Worm (Caenorhabditis elegans) whole organism, L4 larva: ENCODE results near the gene F59A6.4.

Source experiments
- F10B5.3 ChIP-seq: sonication (generic microtip); optimal IDR thresholded peaks from 2 replicates; lab custom pipeline; 2016; ENCODE audit warnings: mild to moderate bottlenecking, missing genetic modification characterization, missing compliant biosample characterization
- F37D6.2 ChIP-seq: sonication (generic microtip); optimal IDR thresholded peaks from 2 replicates; lab custom pipeline; 2016; ENCODE audit warnings: mild to moderate bottlenecking, missing genetic modification characterization, missing compliant biosample characterization
- F49E8.2 ChIP-seq: sonication (generic microtip); optimal IDR thresholded peaks from 2 replicates; lab custom pipeline; 2016; ENCODE audit warnings: missing compliant biosample characterization, mild to moderate bottlenecking, missing genetic modification characterization, borderline replicate concordance
- T26A8.4 ChIP-seq: fragments of 200-800 bp; sonication (Bioruptor generic); IDR thresholded peaks from 2 replicates; pipeline ENCODE4 v1.3.6; 2022; ENCODE audit warnings: missing genetic modification characterization, missing compliant biosample characterization
- aly-2 ChIP-seq: sonication (generic microtip); optimal IDR thresholded peaks from 2 replicates; lab custom pipeline; 2018; ENCODE audit warnings: missing biosample characterization, missing genetic modification characterization
- attf-4 ChIP-seq: sonication (generic microtip); optimal IDR thresholded peaks from 3 replicates; lab custom pipeline; 2017; ENCODE audit warnings: missing biosample characterization, missing genetic modification characterization
- ceh-20 ChIP-seq: fragments of 200-800 bp; sonication (Bioruptor generic); IDR thresholded peaks from 2 replicates; pipeline ENCODE4 v1.3.6; 2022; ENCODE audit warnings: missing genetic modification reagents, missing genetic modification characterization, missing compliant biosample characterization
- ceh-62 ChIP-seq: sonication (generic microtip); optimal IDR thresholded peaks from 2 replicates; lab custom pipeline; 2017; ENCODE audit warnings: missing biosample characterization, missing genetic modification characterization
- cey-2 ChIP-seq: sonication (generic microtip); optimal IDR thresholded peaks from 3 replicates; lab custom pipeline; 2017; ENCODE audit warnings: missing genetic modification characterization, mild to moderate bottlenecking, missing compliant biosample characterization, antibody characterized with exemption, borderline replicate concordance; ENCODE audit not compliant: insufficient read depth
- ctbp-1 ChIP-seq: fragments of 200-800 bp; sonication (Bioruptor generic); IDR thresholded peaks from 2 replicates; pipeline ENCODE4 v1.3.6; 2022; ENCODE audit warnings: missing genetic modification reagents, missing genetic modification characterization, missing compliant biosample characterization
- daf-16 ChIP-seq, 3 experiments: sonication (generic microtip); optimal IDR thresholded peaks; 2 replicates each; lab custom pipeline; 2016 to 2017; ENCODE audit warnings: missing genetic modification characterization in 3 of 3, missing genetic modification reagents in 3 of 3, mild to moderate bottlenecking in 2 of 3, missing compliant biosample characterization in 2 of 3, missing biosample characterization in 1 of 3, moderate library complexity in 1 of 3
- daf-8 ChIP-seq: fragments of 200-800 bp; sonication (Bioruptor generic); IDR thresholded peaks from 2 replicates; pipeline ENCODE4 v1.3.6; 2022; ENCODE audit warnings: missing genetic modification characterization, missing compliant biosample characterization
- dmd-6 ChIP-seq: fragments of 200-800 bp; sonication (Bioruptor generic); IDR thresholded peaks from 2 replicates; pipeline ENCODE4 v1.3.6; 2022; ENCODE audit warnings: missing genetic modification reagents, missing genetic modification characterization, missing compliant biosample characterization
- dmd-8 ChIP-seq: fragments of 200-800 bp; sonication (Bioruptor generic); IDR thresholded peaks from 2 replicates; pipeline ENCODE4 v1.3.6; 2022; ENCODE audit warnings: missing genetic modification characterization, missing compliant biosample characterization
- duxl-1 ChIP-seq: sonication (generic microtip); optimal IDR thresholded peaks from 2 replicates; lab custom pipeline; 2016; ENCODE audit warnings: mild to moderate bottlenecking, missing genetic modification characterization, moderate library complexity, missing compliant biosample characterization; ENCODE audit not compliant: poor library complexity
- dve-1 ChIP-seq: sonication (generic microtip); optimal IDR thresholded peaks from 2 replicates; lab custom pipeline; 2017; ENCODE audit warnings: antibody characterized with exemption, mild to moderate bottlenecking, missing genetic modification characterization, missing compliant biosample characterization; ENCODE audit not compliant: insufficient read depth
- hlh-11 ChIP-seq: fragments of 200-800 bp; sonication (Bioruptor generic); optimal IDR thresholded peaks from 2 replicates; lab custom pipeline; 2018; ENCODE audit warnings: mild to moderate bottlenecking, missing genetic modification characterization, missing compliant biosample characterization
- lim-7 ChIP-seq: fragments of 200-800 bp; sonication (Bioruptor generic); IDR thresholded peaks from 2 replicates; pipeline ENCODE4 v1.3.6; 2022; ENCODE audit warnings: missing genetic modification characterization, missing compliant biosample characterization
- mdt-29 ChIP-seq: fragments of 200-800 bp; sonication (Bioruptor generic); IDR thresholded peaks from 2 replicates; pipeline ENCODE4 v1.3.6; 2022; ENCODE audit warnings: missing genetic modification reagents, missing genetic modification characterization, missing compliant biosample characterization
- mxl-2 ChIP-seq: fragments of 200-800 bp; sonication (Bioruptor generic); conservative IDR thresholded peaks from 2 replicates; pipeline ENCODE4 v1.3.6; 2022; ENCODE audit warnings: missing genetic modification reagents, missing genetic modification characterization, missing compliant biosample characterization
- mxl-3 ChIP-seq: fragments of 200-800 bp; sonication (Bioruptor generic); optimal IDR thresholded peaks from 2 replicates; lab custom pipeline; 2018; ENCODE audit warnings: mild to moderate bottlenecking, missing genetic modification characterization, missing compliant biosample characterization
- nhr-11 ChIP-seq: fragments of 150-350 bp; optimal IDR thresholded peaks from 2 replicates; lab custom pipeline; 2014; ENCODE audit warnings: missing biosample characterization, missing genetic modification characterization
- nhr-25 ChIP-seq: sonication (generic microtip); optimal IDR thresholded peaks from 2 replicates; lab custom pipeline; 2017; ENCODE audit warnings: missing genetic modification characterization, mild to moderate bottlenecking, missing compliant biosample characterization, antibody characterized with exemption, moderate library complexity, borderline replicate concordance; ENCODE audit not compliant: insufficient read depth
- nhr-28 ChIP-seq: fragments of 150-350 bp; optimal IDR thresholded peaks from 2 replicates; lab custom pipeline; 2014; ENCODE audit warnings: missing biosample characterization, missing genetic modification characterization
- nhr-77 ChIP-seq: fragments of 150-350 bp; optimal IDR thresholded peaks from 2 replicates; lab custom pipeline; 2014; ENCODE audit warnings: missing biosample characterization, missing genetic modification characterization
- php-3 ChIP-seq: fragments of 200-800 bp; sonication (Bioruptor generic); IDR thresholded peaks from 2 replicates; pipeline ENCODE4 v1.3.6; 2022; ENCODE audit warnings: missing genetic modification reagents, missing genetic modification characterization, missing compliant biosample characterization
- pqm-1 ChIP-seq: sonication (generic microtip); optimal IDR thresholded peaks from 2 replicates; lab custom pipeline; 2017; ENCODE audit warnings: missing biosample characterization, missing genetic modification characterization
- set-16 ChIP-seq: fragments of 200-800 bp; sonication (Bioruptor generic); IDR thresholded peaks from 2 replicates; pipeline ENCODE4 v1.3.6; 2022; ENCODE audit warnings: missing genetic modification reagents, missing genetic modification characterization, missing compliant biosample characterization
- spr-1 ChIP-seq: sonication (generic microtip); optimal IDR thresholded peaks from 2 replicates; lab custom pipeline; 2016; ENCODE audit warnings: mild to moderate bottlenecking, missing genetic modification characterization, missing compliant biosample characterization
- spr-3 ChIP-seq: fragments of 200-800 bp; sonication (Bioruptor generic); optimal IDR thresholded peaks from 2 replicates; lab custom pipeline; 2018; ENCODE audit warnings: mild to moderate bottlenecking, missing genetic modification characterization, missing compliant biosample characterization
- tag-97 ChIP-seq: fragments of 200-800 bp; sonication (Bioruptor generic); IDR thresholded peaks from 2 replicates; pipeline ENCODE4 v1.3.6; 2022; ENCODE audit warnings: missing genetic modification characterization, missing compliant biosample characterization
- unc-62 ChIP-seq, 3 experiments: fragments of 150-350 bp in 1 of 3; sonication (generic microtip); optimal IDR thresholded peaks in 2 of 3; peaks in 1 of 3; 1 replicate in 1 of 3; 2 replicates in 2 of 3; lab custom pipeline; 2014 to 2017; ENCODE audit warnings: missing biosample characterization in 3 of 3, missing genetic modification characterization in 3 of 3, missing genetic modification reagents in 3 of 3, missing genotype in 1 of 3
- zfp-2 ChIP-seq: sonication (generic microtip); optimal IDR thresholded peaks from 2 replicates; lab custom pipeline; 2016; ENCODE audit warnings: mild to moderate bottlenecking, missing genetic modification characterization, missing compliant biosample characterization
- zip-11 ChIP-seq: fragments of 200-800 bp; sonication (Bioruptor generic); IDR thresholded peaks from 2 replicates; pipeline ENCODE4 v1.3.6; 2022; ENCODE audit warnings: missing genetic modification characterization, missing compliant biosample characterization
- zip-2 ChIP-seq: fragments of 150-350 bp; optimal IDR thresholded peaks from 2 replicates; lab custom pipeline; 2014; ENCODE audit warnings: missing biosample characterization, missing genetic modification characterization

F59A6.4 gene

ce11 chrII:5022381-5022855 lies 17.5 kb downstream of the F59A6.4 start, which contains the start of the genes nsy-1 and F59A6.13:
nsy-1 (plus strand) TSS chrII:5022757.
F59A6.13 (plus strand) TSS chrII:5022805.
- TF ChIP-seq nhr-77 (tag; lab: Kevin White, UChicago) (no peak), nhr-25 (tag; lab: Kevin White, UChicago) (no peak), ceh-62 (tag; lab: Kevin White, UChicago) (no peak), F10B5.3 (tag; lab: Kevin White, UChicago) (no peak), duxl-1 (tag; lab: Kevin White, UChicago) (no peak), ctbp-1 (no peak), dmd-8 (GFP tag; lab: Robert Waterston, UW) (no peak), dmd-6 (GFP tag; lab: Robert Waterston, UW) (peak; percentile 70), T26A8.4 (GFP tag; lab: Robert Waterston, UW) (no peak), pqm-1 (peak; percentile 79), set-16 (GFP tag; lab: Robert Waterston, UW) (no peak), zfp-2 (no peak), hlh-11 (tag; lab: Kevin White, UChicago) (peak; percentile 10), mxl-3 (GFP tag; lab: Kevin White, UChicago) (no peak), mdt-29 (no peak), spr-1 (tag; lab: Kevin White, UChicago) (no peak), spr-3 (no peak), nhr-28 (tag; lab: Kevin White, UChicago) (peak; percentile 3), tag-97 (no peak), lim-7 (GFP tag; lab: Robert Waterston, UW) (no peak), ceh-20 (GFP tag; lab: Robert Waterston, UW) (no peak), F37D6.2 (tag; lab: Kevin White, UChicago) (no peak), dve-1 (tag; lab: Kevin White, UChicago) (peak; percentile 39), daf-16 (GFP tag; optimal IDR thresholded peaks at IDR 0.05; lab: Kevin White, UChicago) (no peak), daf-16 (tag; optimal IDR thresholded peaks at IDR 0.05; lab: Kevin White, UChicago) (peak; percentile 72), zip-11 (GFP tag; lab: Robert Waterston, UW) (no peak), php-3 (GFP tag; lab: Robert Waterston, UW) (0 out of 2 replicates have a peak, but pooled peaks have one; percentile 15)

DNA sequence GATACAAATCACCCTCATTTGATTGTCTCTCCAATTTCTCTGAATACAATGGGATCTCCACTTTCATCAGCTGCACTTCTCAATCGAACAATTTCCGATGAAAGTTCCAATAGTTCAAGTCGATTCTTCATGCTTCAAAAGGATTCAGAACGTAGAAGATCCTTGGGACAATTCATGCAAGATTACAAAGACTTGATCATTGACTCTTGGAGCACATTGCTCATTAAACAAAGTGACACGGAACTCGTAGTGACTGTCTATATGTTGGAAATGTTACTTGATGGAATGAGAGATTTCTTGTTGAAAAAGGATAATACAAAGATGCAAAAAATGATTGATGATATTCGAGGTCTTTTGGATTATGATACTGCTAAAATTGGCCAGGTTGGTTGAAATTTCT lies 23.1 kb downstream of the F59A6.4 start:
- TF ChIP-seq cey-2 (tag; lab: Kevin White, UChicago) = no peak
- peak in 1 of 2 experiments; percentile 99 for TF ChIP-seq unc-62 (GFP tag; optimal IDR thresholded peaks at IDR 0.05 in 1 of 2; lab: Kevin White, UChicago)
- TF ChIP-seq unc-62 (tag; optimal IDR thresholded peaks at IDR 0.05; lab: Kevin White, UChicago) = no peak

- TF ChIP-seq set-16 (GFP tag; lab: Robert Waterston, UW) = no peak
- no peak for TF ChIP-seq daf-8
- no peak for TF ChIP-seq attf-4 (tag; lab: Kevin White, UChicago)
- TF ChIP-seq F49E8.2 (tag; lab: Kevin White, UChicago) = no peak
- TF ChIP-seq zip-2 = no peak
- no peak for TF ChIP-seq nhr-77 (tag; lab: Kevin White, UChicago)
- TF ChIP-seq mxl-2 (GFP tag; lab: Robert Waterston, UW) = no peak
- TF ChIP-seq aly-2 (tag; lab: Kevin White, UChicago) = no peak
- no peak for TF ChIP-seq nhr-11
These were observed 26.7 kb downstream of the F59A6.4 start, which contains the start of gene wdr-83 for ce11 chrII:5031612-5032011. wdr-83 (minus strand) TSS chrII:5031712.
